Fruit fly (Drosophila melanogaster): ENCODE data around the gene Six4.

Gene Six4

dm6 chr3L:20752964-20753363 lies 39.6 kb downstream of the Six4 start:
- TF ChIP-seq CG14711 (tag; optimal IDR thresholded peaks at IDR 0.05) (no peak), Clk (GFP tag; optimal IDR thresholded peaks at IDR 0.05) (no peak), ovo (GFP tag; optimal IDR thresholded peaks at IDR 0.05) (no peak), CG33017 (tag; optimal IDR thresholded peaks at IDR 0.05) (no peak), bab1 (GFP tag; optimal IDR thresholded peaks at IDR 0.05) (no peak), cnc (optimal IDR thresholded peaks at IDR 0.05) (no peak), tj (GFP tag; optimal IDR thresholded peaks at IDR 0.05) (no peak), CG7101 (tag; optimal IDR thresholded peaks at IDR 0.05) (no peak), CG1620 (GFP tag; optimal IDR thresholded peaks at IDR 0.05) (no peak), kay (GFP tag; ENCODE audit: borderline replicate concordance) (no peak), Hr96 (GFP tag; optimal IDR thresholded peaks at IDR 0.05) (no peak), Crg-1 (GFP tag; optimal IDR thresholded peaks at IDR 0.05) (no peak), CG11617 (GFP tag; optimal IDR thresholded peaks at IDR 0.05) (no peak), Mnt (GFP tag; optimal IDR thresholded peaks at IDR 0.05) (no peak), CG7045 (GFP tag; optimal IDR thresholded peaks at IDR 0.05) (no peak)

DNA sequence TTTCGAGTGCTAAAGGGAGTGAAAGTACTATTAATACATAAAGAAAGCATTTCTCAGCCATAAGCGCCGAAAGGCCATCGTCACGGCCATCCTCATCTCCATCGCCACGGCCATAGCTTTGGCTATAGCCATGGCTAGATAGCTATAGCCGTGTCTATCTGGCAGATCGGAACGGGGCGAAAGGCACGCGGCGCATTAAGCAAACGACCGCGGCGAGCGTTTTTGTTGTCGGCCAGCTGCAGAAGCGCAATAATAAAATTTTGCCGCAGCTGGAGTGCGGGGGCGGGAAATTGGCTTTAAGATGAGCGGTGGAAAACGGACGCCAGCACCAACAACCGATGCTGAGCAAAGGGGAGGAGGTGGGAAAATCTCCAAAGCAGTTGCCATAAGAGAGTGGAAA lies 42.2 kb downstream of the Six4 start:
- TF ChIP-seq Crg-1 (GFP tag; optimal IDR thresholded peaks at IDR 0.05) (no peak), Clk (GFP tag; optimal IDR thresholded peaks at IDR 0.05) (no peak), CG7101 (tag; optimal IDR thresholded peaks at IDR 0.05) (no peak), Hr96 (GFP tag; optimal IDR thresholded peaks at IDR 0.05) (no peak), tj (GFP tag; optimal IDR thresholded peaks at IDR 0.05) (no peak), Mnt (GFP tag; optimal IDR thresholded peaks at IDR 0.05) (no peak)

dm6 chr3L:20748577-20748976 lies 44.0 kb downstream of the Six4 start:
- TF ChIP-seq tj (GFP tag; optimal IDR thresholded peaks at IDR 0.05) = peak; percentile 91
- TF ChIP-seq Crg-1 (GFP tag; optimal IDR thresholded peaks at IDR 0.05) = no peak

DNA sequence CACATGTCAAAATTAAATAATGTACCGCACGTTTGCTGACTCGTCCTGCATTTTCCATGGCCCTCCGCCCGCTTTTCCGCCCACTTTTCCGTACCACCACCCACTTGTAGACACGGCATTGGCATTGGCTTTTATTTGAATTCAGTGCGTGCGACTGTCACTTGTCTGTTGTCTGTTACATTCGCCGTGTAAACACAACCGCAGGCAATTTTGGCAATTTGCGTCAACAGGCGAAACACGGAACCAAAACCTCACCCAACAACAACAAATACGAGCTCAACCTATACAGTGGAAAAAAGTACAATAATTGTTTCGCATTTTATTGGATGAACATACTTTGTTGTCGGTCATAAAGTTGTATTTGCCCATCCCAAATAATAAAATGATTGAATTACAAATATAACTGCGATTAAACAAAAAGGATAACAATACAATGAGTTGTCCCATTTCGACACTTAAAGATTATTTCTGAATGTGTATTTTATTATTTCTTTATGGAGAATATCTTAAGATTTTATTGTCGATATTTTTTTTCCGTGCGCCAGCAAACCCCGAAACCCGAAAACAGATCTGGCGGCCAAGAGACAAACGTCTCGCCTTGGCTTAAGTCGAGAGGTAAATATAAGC lies 45.2 kb downstream of the Six4 start:
- TF ChIP-seq CG7101 (tag; optimal IDR thresholded peaks at IDR 0.05) (no peak), CG1620 (GFP tag; optimal IDR thresholded peaks at IDR 0.05) (no peak), Hr96 (GFP tag; optimal IDR thresholded peaks at IDR 0.05) (no peak), CG7045 (GFP tag; optimal IDR thresholded peaks at IDR 0.05) (no peak), CG11617 (GFP tag; optimal IDR thresholded peaks at IDR 0.05) (no peak), CG33017 (tag; optimal IDR thresholded peaks at IDR 0.05) (no peak), cnc (optimal IDR thresholded peaks at IDR 0.05) (no peak), toe (GFP tag; optimal IDR thresholded peaks at IDR 0.05) (no peak), CG12768 (GFP tag; optimal IDR thresholded peaks at IDR 0.05) (no peak), Clk (GFP tag; optimal IDR thresholded peaks at IDR 0.05) (no peak), pad (GFP tag; optimal IDR thresholded peaks at IDR 0.05) (no peak), ovo (GFP tag; optimal IDR thresholded peaks at IDR 0.05) (no peak), cic (GFP tag; optimal IDR thresholded peaks at IDR 0.05) (no peak), Crg-1 (GFP tag; optimal IDR thresholded peaks at IDR 0.05) (no peak)

DNA sequence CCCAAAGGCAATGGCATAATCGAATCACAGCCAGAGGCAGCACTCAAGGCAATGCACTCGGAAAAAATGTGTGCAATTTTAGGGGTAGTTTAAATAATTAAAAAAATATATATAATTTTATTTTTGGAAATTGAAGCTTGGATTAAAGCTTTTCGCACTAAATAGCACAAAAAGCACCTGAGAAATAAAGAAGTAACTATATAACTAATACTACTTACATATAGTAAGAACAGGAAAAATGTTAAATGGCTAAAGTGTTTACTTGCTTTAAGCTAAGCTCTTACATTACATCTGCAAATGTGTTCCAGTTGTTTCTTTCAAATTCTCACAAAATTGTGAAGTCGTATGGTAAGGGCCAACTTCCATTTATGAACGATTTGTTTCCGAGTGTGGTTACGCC lies 53.2 kb downstream of the Six4 start, which contains the start of gene Gr77a:
TSS of gene Gr77a (minus strand) at position 17 of the 400 bp plus-strand sequence.
- TF ChIP-seq Hr96 (GFP tag; optimal IDR thresholded peaks at IDR 0.05) (no peak), cnc (optimal IDR thresholded peaks at IDR 0.05) (no peak), bab1 (GFP tag; optimal IDR thresholded peaks at IDR 0.05) (no peak), ovo (GFP tag; optimal IDR thresholded peaks at IDR 0.05) (no peak), CG7045 (GFP tag; optimal IDR thresholded peaks at IDR 0.05) (no peak), CG33017 (tag; optimal IDR thresholded peaks at IDR 0.05) (no peak), tj (GFP tag; optimal IDR thresholded peaks at IDR 0.05) (no peak), cic (GFP tag; optimal IDR thresholded peaks at IDR 0.05) (no peak), CG7101 (tag; optimal IDR thresholded peaks at IDR 0.05) (no peak), CG5204 (GFP tag; optimal IDR thresholded peaks at IDR 0.05) (no peak), CG11617 (GFP tag; optimal IDR thresholded peaks at IDR 0.05) (no peak), Crg-1 (GFP tag; optimal IDR thresholded peaks at IDR 0.05) (no peak), toe (GFP tag; optimal IDR thresholded peaks at IDR 0.05) (no peak), CG14711 (tag; optimal IDR thresholded peaks at IDR 0.05) (no peak), Clk (GFP tag; optimal IDR thresholded peaks at IDR 0.05) (no peak), CG12768 (GFP tag; optimal IDR thresholded peaks at IDR 0.05) (no peak), kay (GFP tag; ENCODE audit: borderline replicate concordance) (no peak), Mnt (GFP tag; optimal IDR thresholded peaks at IDR 0.05) (no peak)

Data from whole organism, adult.